Comparison of ENCODE assay signal across 5 fruit fly cellular contexts in the genomic region with DNA sequence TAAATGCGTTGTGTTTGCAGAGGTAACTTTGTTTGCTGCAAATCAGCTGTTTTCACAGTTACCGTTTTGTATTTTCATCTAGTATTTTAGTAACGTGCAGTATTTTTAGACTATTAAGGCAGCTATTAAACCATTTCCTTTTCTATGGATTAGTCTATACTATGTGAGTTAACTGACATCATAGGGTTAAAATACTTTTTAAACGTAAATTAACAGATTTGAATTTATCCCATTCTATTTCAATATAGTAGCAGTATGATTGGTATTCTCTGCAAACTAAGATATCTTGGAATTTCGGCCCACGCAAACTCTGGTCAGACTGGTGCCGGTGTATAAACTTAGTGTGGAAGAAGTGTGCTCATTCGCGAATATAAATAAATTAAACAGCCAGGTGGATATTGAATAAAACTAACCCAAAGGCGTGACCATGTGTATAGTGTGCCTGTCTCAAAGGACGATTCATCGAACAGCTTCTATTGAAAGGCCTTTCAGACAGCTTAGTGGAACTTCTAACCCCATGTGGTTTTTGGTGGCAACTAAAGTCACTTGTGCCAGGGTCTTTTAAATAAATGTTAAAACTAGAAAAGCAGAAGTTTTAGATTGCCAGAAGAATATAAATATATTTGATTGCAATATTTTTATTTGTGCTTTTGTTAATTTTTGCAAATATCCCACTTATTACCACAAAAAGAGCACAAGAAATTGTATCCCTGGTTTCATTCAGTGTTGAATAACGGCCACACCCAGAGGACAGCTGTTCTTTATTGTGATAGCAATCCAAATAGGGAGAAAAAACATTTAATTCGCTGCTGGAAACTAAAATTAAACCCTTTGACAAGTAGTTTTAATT.
TF ChIP-seq lines count a peak whose summit lies in the region.

A gene (minus strand): TSS at position 48 of the 850 bp plus-strand sequence.
A gene (plus strand): TSS at position 306 of the 850 bp plus-strand sequence.
A gene (plus strand): TSS at position 306 of the 850 bp plus-strand sequence.

TF ChIP-seq in whole organism, adult, 20 proteins besides CTCF, POLR2A, EP300 and RAD21 (continued from another document):
- TF ChIP-seq kay (GFP tag; lab: Kevin White, UChicago; ENCODE audit: borderline replicate concordance) (peak; percentile 19), CG12768 (GFP tag; optimal IDR thresholded peaks at IDR 0.05; lab: Kevin White, UChicago) (peak; percentile 18), cnc (optimal IDR thresholded peaks at IDR 0.05; lab: Kevin White, UChicago) (no peak), tj (GFP tag; optimal IDR thresholded peaks at IDR 0.05; lab: Kevin White, UChicago) (no peak)

TF ChIP-seq in whole organism, embryonic, 481 proteins besides CTCF, POLR2A, EP300 and RAD21 (continued from another document and continues in another):
- TF ChIP-seq CG13424 (tag; optimal IDR thresholded peaks at IDR 0.05; lab: Kevin White, UChicago) (no peak), HLH54F (GFP tag; optimal IDR thresholded peaks at IDR 0.05; lab: Kevin White, UChicago) (peak; percentile 39), nerfin-1 (tag; optimal IDR thresholded peaks at IDR 0.05; lab: Kevin White, UChicago) (no peak), CG18599 (GFP tag; optimal IDR thresholded peaks at IDR 0.05; lab: Kevin White, UChicago) (peak; percentile 10), PHDP (tag; optimal IDR thresholded peaks at IDR 0.05; lab: Kevin White, UChicago) (peak; percentile 25), Nf-YC (tag; optimal IDR thresholded peaks at IDR 0.05; lab: Kevin White, UChicago) (no peak), CG16813 (GFP tag; IDR thresholded peaks at IDR 0.05; lab: Robert Waterston, UW; ENCODE audit: partially characterized antibody) (no peak), CG12391 (tag; optimal IDR thresholded peaks at IDR 0.05; lab: Kevin White, UChicago) (peak; percentile 27), HmgZ (tag; optimal IDR thresholded peaks at IDR 0.05; lab: Kevin White, UChicago) (peak; percentile 33), Blimp-1 (GFP tag; optimal IDR thresholded peaks at IDR 0.05; lab: Kevin White, UChicago) (no peak), CG11247 (GFP tag; IDR thresholded peaks at IDR 0.05; lab: Robert Waterston, UW) (no peak), CG11504 (tag; optimal IDR thresholded peaks at IDR 0.05; lab: Kevin White, UChicago) (peak; percentile 27), Gsc (GFP tag; IDR thresholded peaks at IDR 0.05; lab: Robert Waterston, UW) (no peak), NFAT (GFP tag; IDR thresholded peaks at IDR 0.05; lab: Robert Waterston, UW) (peak; percentile 27; the same call in 1 of the 2 replicates), CG6765 (GFP tag; optimal IDR thresholded peaks at IDR 0.05; lab: Kevin White, UChicago) (no peak), CG5953 (GFP tag; IDR thresholded peaks at IDR 0.05; lab: Robert Waterston, UW) (no peak), CG9932 (GFP tag; IDR thresholded peaks at IDR 0.05; lab: Robert Waterston, UW) (peak; percentile 55; the same call in 1 of the 2 replicates), ham (GFP tag; IDR thresholded peaks at IDR 0.05; lab: Robert Waterston, UW) (no peak), tx (GFP tag; optimal IDR thresholded peaks at IDR 0.05; lab: Kevin White, UChicago) (no peak), Drgx (GFP tag; IDR thresholded peaks at IDR 0.05; lab: Robert Waterston, UW) (no peak), eve (GFP tag; optimal IDR thresholded peaks at IDR 0.05; lab: Kevin White, UChicago) (peak in 1 of 2 experiments; percentile 70), CG4707 (GFP tag; optimal IDR thresholded peaks at IDR 0.05; lab: Kevin White, UChicago) (no peak), exex (tag; optimal IDR thresholded peaks at IDR 0.05; lab: Kevin White, UChicago) (no peak), tin (GFP tag; optimal IDR thresholded peaks at IDR 0.05; lab: Kevin White, UChicago) (peak; percentile 31), hbn (GFP tag; IDR thresholded peaks at IDR 0.05; lab: Robert Waterston, UW; ENCODE audit: partially characterized antibody) (no peak), vnd (GFP tag; IDR thresholded peaks at IDR 0.05; lab: Robert Waterston, UW; ENCODE audit: partially characterized antibody) (no peak), odd (GFP tag; optimal IDR thresholded peaks at IDR 0.05; lab: Kevin White, UChicago) (no peak), CG2889 (GFP tag; IDR thresholded peaks at IDR 0.05; lab: Robert Waterston, UW) (no peak), CG4820 (GFP tag; optimal IDR thresholded peaks at IDR 0.05; lab: Kevin White, UChicago) (peak; percentile 28)

TF ChIP-seq in whole organism, prepupa, 60 proteins besides CTCF, POLR2A, EP300 and RAD21 (continued from another document):
- TF ChIP-seq CG8319 (GFP tag; optimal IDR thresholded peaks at IDR 0.05; lab: Kevin White, UChicago) (peak; percentile 15), CG31627 (GFP tag; optimal IDR thresholded peaks at IDR 0.05; lab: Kevin White, UChicago) (peak; percentile 31), CG11762 (GFP tag; optimal IDR thresholded peaks at IDR 0.05; lab: Kevin White, UChicago; ENCODE audit: insufficient read depth) (no peak), CG6163 (GFP tag; IDR thresholded peaks at IDR 0.05; lab: Robert Waterston, UW) (no peak), Sox14 (GFP tag; optimal IDR thresholded peaks at IDR 0.05; lab: Kevin White, UChicago) (peak; percentile 34), Met (GFP tag; optimal IDR thresholded peaks at IDR 0.05; lab: Kevin White, UChicago) (peak; percentile 26), CG9139 (GFP tag; optimal IDR thresholded peaks at IDR 0.05; lab: Kevin White, UChicago) (no peak), Sox15 (GFP tag; optimal IDR thresholded peaks at IDR 0.05; lab: Kevin White, UChicago) (peak; percentile 4), CG1621 (tag; optimal IDR thresholded peaks at IDR 0.05; lab: Kevin White, UChicago) (peak; percentile 29), lz (GFP tag; optimal IDR thresholded peaks at IDR 0.05; lab: Kevin White, UChicago) (peak; percentile 42), CG6792 (GFP tag; optimal IDR thresholded peaks at IDR 0.05; lab: Kevin White, UChicago) (peak; percentile 3), Hr4 (GFP tag; optimal IDR thresholded peaks at IDR 0.05; lab: Kevin White, UChicago) (peak; percentile 33), CG6808 (GFP tag; optimal IDR thresholded peaks at IDR 0.05; lab: Kevin White, UChicago) (peak; percentile 10), pdm3 (GFP tag; optimal IDR thresholded peaks at IDR 0.05; lab: Kevin White, UChicago) (peak; percentile 17), spab (GFP tag; optimal IDR thresholded peaks at IDR 0.05; lab: Kevin White, UChicago) (no peak), Hr39 (GFP tag; optimal IDR thresholded peaks at IDR 0.05; lab: Kevin White, UChicago) (peak; percentile 50), CG34406 (GFP tag; optimal IDR thresholded peaks at IDR 0.05; lab: Kevin White, UChicago) (no peak), Blimp-1 (GFP tag; optimal IDR thresholded peaks at IDR 0.05; lab: Kevin White, UChicago) (no peak), CG8119 (GFP tag; IDR thresholded peaks at IDR 0.05; lab: Robert Waterston, UW) (no peak), eg (GFP tag; IDR thresholded peaks at IDR 0.05; lab: Robert Waterston, UW) (no peak), CG16779 (tag; optimal IDR thresholded peaks at IDR 0.05; lab: Kevin White, UChicago) (no peak), svp (GFP tag; lab: Kevin White, UChicago) (peak; percentile 81), CG32006 (GFP tag; optimal IDR thresholded peaks at IDR 0.05; lab: Kevin White, UChicago) (no peak), Smox (GFP tag; optimal IDR thresholded peaks at IDR 0.05; lab: Kevin White, UChicago) (peak; percentile 39), CG10631 (GFP tag; optimal IDR thresholded peaks at IDR 0.05; lab: Kevin White, UChicago) (peak; percentile 4), Eip78C (GFP tag; lab: Kevin White, UChicago) (peak; percentile 70), CG11294 (GFP tag; IDR thresholded peaks at IDR 0.05; lab: Robert Waterston, UW) (no peak), vri (GFP tag; optimal IDR thresholded peaks at IDR 0.05; lab: Kevin White, UChicago) (peak; percentile 17)

TF ChIP-seq in whole organism, pupa, 21 proteins besides CTCF, POLR2A, EP300 and RAD21 (continued from another document):
- no peak for TF ChIP-seq EcR (GFP tag; optimal IDR thresholded peaks at IDR 0.05; lab: Kevin White, UChicago)
- TF ChIP-seq rn (GFP tag; IDR thresholded peaks at IDR 0.05; lab: Robert Waterston, UW): no peak
TF ChIP-seq in whole organism, pupa: peak in this region for 4.

TF ChIP-seq in whole organism, wandering third instar larva, 38 proteins besides CTCF, POLR2A, EP300 and RAD21 (continued from another document):
- peak; percentile 11 for TF ChIP-seq ey (GFP tag; optimal IDR thresholded peaks at IDR 0.05; lab: Kevin White, UChicago)
- no peak for TF ChIP-seq usp (GFP tag; optimal IDR thresholded peaks at IDR 0.05; lab: Kevin White, UChicago)
- no peak for TF ChIP-seq woc (GFP tag; optimal IDR thresholded peaks at IDR 0.05; lab: Kevin White, UChicago)
- TF ChIP-seq Dif (GFP tag; optimal IDR thresholded peaks at IDR 0.05; lab: Kevin White, UChicago; ENCODE audit: partially characterized antibody): no peak
- TF ChIP-seq Hr83 (GFP tag; optimal IDR thresholded peaks at IDR 0.05; lab: Kevin White, UChicago; ENCODE audit: poor library complexity, severe bottlenecking): peak; percentile 42
- peak; percentile 1 for TF ChIP-seq Jra (GFP tag; optimal IDR thresholded peaks at IDR 0.05; lab: Kevin White, UChicago)
- no peak for TF ChIP-seq CrebA (GFP tag; optimal IDR thresholded peaks at IDR 0.05; lab: Kevin White, UChicago; ENCODE audit: borderline replicate concordance)
- no peak for TF ChIP-seq Vsx2 (GFP tag; optimal IDR thresholded peaks at IDR 0.05; lab: Kevin White, UChicago; ENCODE audit: partially characterized antibody)
- peak; percentile 19 for TF ChIP-seq brk (GFP tag; optimal IDR thresholded peaks at IDR 0.05; lab: Kevin White, UChicago)
- TF ChIP-seq dl (GFP tag; optimal IDR thresholded peaks at IDR 0.05; lab: Kevin White, UChicago; ENCODE audit: insufficient read depth in 1 of 2, partially characterized antibody in 2 of 2): no peak
